Fruit fly (Drosophila melanogaster) whole organism, embryonic: ENCODE measurements around the gene Dora.
A peak's percentile ranks its signal among the peaks of the same experiment; 100 is the strongest.

ENCODE experiments used
- CG4707 ChIP-seq: fragments of 200-800 bp; sonication (Bioruptor generic); optimal IDR thresholded peaks from 2 replicates; lab custom pipeline; 2018; ENCODE audit warnings: missing biosample characterization, mild to moderate bottlenecking, missing genetic modification characterization, moderate library complexity
- CG5245 ChIP-seq: fragments of 200-800 bp; sonication (Bioruptor generic); optimal IDR thresholded peaks from 3 replicates; lab custom pipeline; 2016; ENCODE audit warnings: missing biosample characterization, missing genetic modification characterization
- CG7963 ChIP-seq: fragments of 200-800 bp; sonication (Bioruptor generic); IDR thresholded peaks from 3 replicates; pipeline ENCODE4 v1.3.6; 2022; ENCODE audit warnings: missing biosample characterization, missing genetic modification characterization; ENCODE audit not compliant: partially characterized antibody
- Hr78 ChIP-seq, 2 experiments: fragments of 200-800 bp in 1 of 2; fragments of >200 bp in 1 of 2; sonication (Bioruptor generic) in 1 of 2; optimal IDR thresholded peaks; 2 replicates each; lab custom pipeline; 2017 to 2019; ENCODE audit warnings: missing biosample characterization in 2 of 2, missing genetic modification characterization in 2 of 2, mild to moderate bottlenecking in 1 of 2, moderate library complexity in 1 of 2
- Spps ChIP-seq: fragments of 200-800 bp; sonication (Bioruptor generic); optimal IDR thresholded peaks from 2 replicates; lab custom pipeline; 2018; ENCODE audit warnings: missing biosample characterization, mild to moderate bottlenecking, missing genetic modification characterization
- fd64A ChIP-seq: fragments of 200-800 bp; sonication (Bioruptor generic); optimal IDR thresholded peaks from 3 replicates; lab custom pipeline; 2018; ENCODE audit warnings: missing biosample characterization, mild to moderate bottlenecking, missing genetic modification characterization
- gce ChIP-seq: fragments of 200-800 bp; sonication (Bioruptor generic); IDR thresholded peaks from 3 replicates; pipeline ENCODE4 v1.3.6; 2022; ENCODE audit warnings: missing biosample characterization, missing genetic modification characterization
- sob ChIP-seq: fragments of 200-800 bp; sonication (Bioruptor generic); IDR thresholded peaks from 2 replicates; pipeline ENCODE4 v1.3.6; 2022; ENCODE audit warnings: missing biosample characterization, missing genetic modification characterization
- tll ChIP-seq, 2 experiments: fragments of 200-800 bp in 1 of 2; fragments of >200 bp in 1 of 2; sonication (Bioruptor generic) in 1 of 2; optimal IDR thresholded peaks; 2 replicates each; lab custom pipeline; 2017 to 2019; ENCODE audit warnings: missing biosample characterization in 2 of 2, missing genetic modification characterization in 2 of 2, mild to moderate bottlenecking in 1 of 2, moderate library complexity in 1 of 2
- zfh2 ChIP-seq: fragments of 200-800 bp; sonication (Bioruptor generic); optimal IDR thresholded peaks from 2 replicates; lab custom pipeline; 2016; ENCODE audit warnings: missing biosample characterization, missing genetic modification characterization

DNA sequence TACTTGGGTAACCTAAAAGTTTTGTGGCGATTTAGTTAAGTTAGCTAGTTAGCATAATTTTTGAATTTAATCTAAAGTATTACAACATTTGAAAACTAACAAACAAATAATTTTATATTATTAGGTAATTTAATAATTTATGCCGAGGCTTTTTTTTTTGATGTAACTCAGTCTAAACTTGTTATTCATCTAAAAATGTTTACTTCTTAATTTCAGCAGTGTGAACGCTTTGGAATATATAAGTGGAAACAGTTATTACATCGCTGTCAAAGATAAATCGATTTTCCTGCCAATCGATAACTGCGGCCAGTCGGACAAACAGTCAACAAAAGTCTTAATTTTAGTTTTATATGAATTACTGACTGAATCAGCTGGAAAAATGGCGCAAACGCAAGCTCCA, 5.8 kb upstream of the Dora start, which contains the start of gene Usp39:
- TF ChIP-seq gce (GFP tag; lab: Robert Waterston, UW) = no peak
- TF ChIP-seq tll (GFP tag; optimal IDR thresholded peaks at IDR 0.05; lab: Kevin White, UChicago) = no peak
- TF ChIP-seq zfh2 (GFP tag; lab: Kevin White, UChicago) = no peak
- no peak for TF ChIP-seq Hr78 (GFP tag; optimal IDR thresholded peaks at IDR 0.05; lab: Kevin White, UChicago)
- TF ChIP-seq CG5245 (GFP tag; lab: Kevin White, UChicago) = no peak
- no peak for TF ChIP-seq fd64A
- TF ChIP-seq CG4707 = no peak
- peak; percentile 28; the same call in 1 of the 2 replicates for TF ChIP-seq sob (GFP tag; lab: Robert Waterston, UW)
- TF ChIP-seq CG7963 (GFP tag; lab: Robert Waterston, UW) = peak; percentile 69
- no peak for TF ChIP-seq Spps (tag; lab: Kevin White, UChicago)
